Fruit fly (Drosophila melanogaster) whole organism, embryonic: ENCODE measurements around the gene Klp68D.

Experiments
- Asciz ChIP-seq: fragments of 200-800 bp; sonication (Bioruptor generic); optimal IDR thresholded peaks from 2 replicates; lab custom pipeline; 2017; ENCODE audit warnings: missing biosample characterization, mild to moderate bottlenecking, missing genetic modification characterization, missing genetic modification reagents
- CG10462 ChIP-seq: fragments of 200-800 bp; sonication (Bioruptor generic); optimal IDR thresholded peaks from 2 replicates; lab custom pipeline; 2016; ENCODE audit warnings: missing biosample characterization, missing genetic modification characterization
- CG13287 ChIP-seq: fragments of 200-800 bp; sonication (Bioruptor generic); IDR thresholded peaks from 2 replicates; pipeline ENCODE4 v1.3.6; 2022; ENCODE audit warnings: missing biosample characterization, missing genetic modification characterization; ENCODE audit not compliant: partially characterized antibody
- CG13624 ChIP-seq: fragments of 200-800 bp; sonication (Bioruptor generic); optimal IDR thresholded peaks from 2 replicates; lab custom pipeline; 2016; ENCODE audit warnings: missing biosample characterization, missing genetic modification characterization
- CG13894 ChIP-seq: fragments of 200-800 bp; sonication (Bioruptor generic); optimal IDR thresholded peaks from 3 replicates; lab custom pipeline; 2018; ENCODE audit warnings: missing biosample characterization, mild to moderate bottlenecking, missing genetic modification characterization, moderate library complexity
- CG14860 ChIP-seq: fragments of 200-800 bp; sonication (Bioruptor generic); IDR thresholded peaks from 3 replicates; pipeline ENCODE4 v1.3.6; 2022; ENCODE audit warnings: missing biosample characterization, missing genetic modification characterization; ENCODE audit not compliant: partially characterized antibody
- CG15479 ChIP-seq: fragments of 200-800 bp; sonication (Bioruptor generic); optimal IDR thresholded peaks from 3 replicates; lab custom pipeline; 2019; ENCODE audit warnings: missing biosample characterization, mild to moderate bottlenecking, missing genetic modification characterization, moderate library complexity
- CG15601 ChIP-seq: fragments of 200-800 bp; sonication (Bioruptor generic); optimal IDR thresholded peaks from 3 replicates; lab custom pipeline; 2019; ENCODE audit warnings: missing biosample characterization, mild to moderate bottlenecking, missing genetic modification characterization, moderate library complexity
- CG17328 ChIP-seq: fragments of 200-800 bp; sonication (Bioruptor generic); IDR thresholded peaks from 2 replicates; pipeline ENCODE4 v1.3.6; 2022; ENCODE audit warnings: missing biosample characterization, missing genetic modification characterization
- CG17612 ChIP-seq: fragments of 200-800 bp; sonication (Bioruptor generic); IDR thresholded peaks from 2 replicates; pipeline ENCODE4 v1.3.6; 2022; ENCODE audit warnings: missing biosample characterization, missing genetic modification characterization
- CG2202 ChIP-seq: fragments of 200-800 bp; sonication (Bioruptor generic); optimal IDR thresholded peaks from 2 replicates; lab custom pipeline; 2018; ENCODE audit warnings: missing biosample characterization, mild to moderate bottlenecking, missing genetic modification characterization
- CG31388 ChIP-seq: fragments of 200-800 bp; sonication (Bioruptor generic); optimal IDR thresholded peaks from 2 replicates; lab custom pipeline; 2016; ENCODE audit warnings: missing biosample characterization, missing genetic modification characterization
- CG32772 ChIP-seq: fragments of 200-800 bp; sonication (Bioruptor generic); IDR thresholded peaks from 2 replicates; pipeline ENCODE4 v1.3.6; 2022; ENCODE audit warnings: missing biosample characterization, missing genetic modification characterization
- CG4328 ChIP-seq: fragments of 200-800 bp; sonication (Bioruptor generic); optimal IDR thresholded peaks from 3 replicates; lab custom pipeline; 2017; ENCODE audit warnings: missing biosample characterization, missing genetic modification reagents, missing genetic modification characterization
- CG43689 ChIP-seq: fragments of 200-800 bp; sonication (Bioruptor generic); IDR thresholded peaks from 2 replicates; pipeline ENCODE4 v1.3.6; 2022; ENCODE audit warnings: missing biosample characterization, missing genetic modification characterization
- CG6765 ChIP-seq: fragments of 200-800 bp; sonication (Bioruptor generic); optimal IDR thresholded peaks from 3 replicates; lab custom pipeline; 2017; ENCODE audit warnings: missing biosample characterization, mild to moderate bottlenecking, missing genetic modification characterization
- CTCF ChIP-seq: fragments of 200-800 bp; sonication (Bioruptor generic); optimal IDR thresholded peaks from 2 replicates; lab custom pipeline; 2017; ENCODE audit warnings: missing biosample characterization, mild to moderate bottlenecking, missing genetic modification characterization, moderate library complexity
- Dad ChIP-seq: fragments of 200-800 bp; sonication (Bioruptor generic); optimal IDR thresholded peaks from 3 replicates; lab custom pipeline; 2016; ENCODE audit warnings: missing biosample characterization, missing genetic modification characterization
- Gsc ChIP-seq: fragments of 200-800 bp; sonication (Bioruptor generic); IDR thresholded peaks from 2 replicates; pipeline ENCODE4 v1.3.6; 2022; ENCODE audit warnings: missing biosample characterization, missing genetic modification characterization
- HLH4C ChIP-seq: fragments of 200-800 bp; sonication (Bioruptor generic); IDR thresholded peaks from 3 replicates; pipeline ENCODE4 v1.3.6; 2022; ENCODE audit warnings: missing biosample characterization, missing genetic modification characterization; ENCODE audit not compliant: partially characterized antibody
- Hmr ChIP-seq: fragments of 200-800 bp; sonication (Bioruptor generic); optimal IDR thresholded peaks from 3 replicates; lab custom pipeline; 2017; ENCODE audit warnings: mild to moderate bottlenecking, missing biosample characterization, missing genetic modification reagents, missing genetic modification characterization
- Meics ChIP-seq: fragments of 200-800 bp; sonication (Bioruptor generic); optimal IDR thresholded peaks from 2 replicates; lab custom pipeline; 2017; ENCODE audit warnings: missing biosample characterization, mild to moderate bottlenecking, missing genetic modification characterization
- Mes4 ChIP-seq: fragments of 200-800 bp; sonication (Bioruptor generic); optimal IDR thresholded peaks from 2 replicates; lab custom pipeline; 2016; ENCODE audit warnings: missing biosample characterization, missing genetic modification characterization
- Mrtf ChIP-seq: fragments of 200-800 bp; sonication (Bioruptor generic); IDR thresholded peaks from 3 replicates; pipeline ENCODE4 v1.3.6; 2022; ENCODE audit warnings: missing biosample characterization, missing genetic modification characterization
- NC2α ChIP-seq: fragments of 200-800 bp; sonication (Bioruptor generic); optimal IDR thresholded peaks from 2 replicates; lab custom pipeline; 2016; ENCODE audit warnings: missing biosample characterization, missing genetic modification characterization
- Ravus ChIP-seq: fragments of 200-800 bp; sonication (Bioruptor generic); IDR thresholded peaks from 2 replicates; pipeline ENCODE4 v1.3.6; 2022; ENCODE audit warnings: missing biosample characterization, missing genetic modification characterization
- Sin3A ChIP-seq: fragments of >200 bp; optimal IDR thresholded peaks from 2 replicates; lab custom pipeline; 2018
- ab ChIP-seq: fragments of 200-800 bp; sonication (Bioruptor generic); optimal IDR thresholded peaks from 2 replicates; lab custom pipeline; 2016; ENCODE audit warnings: missing biosample characterization, missing genetic modification characterization
- ac ChIP-seq: fragments of 200-800 bp; sonication (Bioruptor generic); optimal IDR thresholded peaks from 3 replicates; lab custom pipeline; 2017; ENCODE audit warnings: missing biosample characterization, mild to moderate bottlenecking, missing genetic modification characterization
- ase ChIP-seq: fragments of 200-800 bp; sonication (Bioruptor generic); IDR thresholded peaks from 3 replicates; pipeline ENCODE4 v1.3.6; 2022; ENCODE audit warnings: missing biosample characterization, missing genetic modification characterization
- bigmax ChIP-seq: fragments of 200-800 bp; sonication (Bioruptor generic); optimal IDR thresholded peaks from 2 replicates; lab custom pipeline; 2018; ENCODE audit warnings: missing biosample characterization, mild to moderate bottlenecking, missing genetic modification characterization
- bowl ChIP-seq: fragments of 200-800 bp; sonication (Bioruptor generic); IDR thresholded peaks from 2 replicates; pipeline ENCODE4 v1.3.6; 2022; ENCODE audit warnings: missing biosample characterization, missing genetic modification characterization
- crp ChIP-seq, 2 experiments: fragments of 200-800 bp; sonication (Bioruptor generic); optimal IDR thresholded peaks; 2 replicates in 1 of 2; 3 replicates in 1 of 2; lab custom pipeline; 2017; ENCODE audit warnings: missing biosample characterization in 2 of 2, missing genetic modification characterization in 2 of 2, mild to moderate bottlenecking in 1 of 2, moderate library complexity in 1 of 2
- fd64A ChIP-seq: fragments of 200-800 bp; sonication (Bioruptor generic); optimal IDR thresholded peaks from 3 replicates; lab custom pipeline; 2018; ENCODE audit warnings: missing biosample characterization, mild to moderate bottlenecking, missing genetic modification characterization
- gce ChIP-seq: fragments of 200-800 bp; sonication (Bioruptor generic); IDR thresholded peaks from 3 replicates; pipeline ENCODE4 v1.3.6; 2022; ENCODE audit warnings: missing biosample characterization, missing genetic modification characterization
- hb ChIP-seq: fragments of 200-800 bp; sonication (Bioruptor generic); IDR thresholded peaks from 3 replicates; pipeline ENCODE4 v1.3.6; 2022; ENCODE audit warnings: missing biosample characterization, missing genetic modification characterization; ENCODE audit not compliant: partially characterized antibody
- hbn ChIP-seq: fragments of 200-800 bp; sonication (Bioruptor generic); IDR thresholded peaks from 2 replicates; pipeline ENCODE4 v1.3.6; 2022; ENCODE audit warnings: missing biosample characterization, missing genetic modification characterization; ENCODE audit not compliant: partially characterized antibody
- maf-S ChIP-seq: fragments of 200-800 bp; sonication (Bioruptor generic); optimal IDR thresholded peaks from 2 replicates; lab custom pipeline; 2016; ENCODE audit warnings: missing biosample characterization, missing genetic modification characterization
- nerfin-2 ChIP-seq: fragments of 200-800 bp; sonication (Bioruptor generic); IDR thresholded peaks from 2 replicates; pipeline ENCODE4 v1.3.6; 2022; ENCODE audit warnings: missing biosample characterization, missing genetic modification characterization; ENCODE audit not compliant: partially characterized antibody
- nom ChIP-seq: fragments of 200-800 bp; sonication (Bioruptor generic); optimal IDR thresholded peaks from 2 replicates; lab custom pipeline; 2017; ENCODE audit warnings: missing biosample characterization, missing genetic modification characterization, mild to moderate bottlenecking, moderate library complexity, missing genetic modification reagents
- oc ChIP-seq: fragments of 200-800 bp; sonication (Bioruptor generic); optimal IDR thresholded peaks from 2 replicates; lab custom pipeline; 2018; ENCODE audit warnings: missing biosample characterization, mild to moderate bottlenecking, missing genetic modification characterization, moderate library complexity
- pan ChIP-seq, 4 experiments: fragments of >200 bp in 3 of 4; fragments of 200-800 bp in 1 of 4; sonication (Bioruptor generic) in 1 of 4; optimal IDR thresholded peaks in 3 of 4; IDR thresholded peaks in 1 of 4; 2 replicates each; pipeline versions ENCODE4 v1.3.6 to Lab custom; 2017 to 2022; ENCODE audit warnings: missing biosample characterization in 2 of 4, missing genetic modification characterization in 2 of 4, mixed read lengths in 1 of 4
- pb ChIP-seq: fragments of 200-800 bp; sonication (Bioruptor generic); optimal IDR thresholded peaks from 3 replicates; lab custom pipeline; 2016; ENCODE audit warnings: missing biosample characterization, missing genetic modification characterization
- peb ChIP-seq: fragments of 200-800 bp; sonication (Bioruptor generic); IDR thresholded peaks from 2 replicates; pipeline ENCODE4 v1.3.6; 2022; ENCODE audit warnings: missing biosample characterization, missing genetic modification characterization
- pho ChIP-seq: fragments of 200-800 bp; sonication (Bioruptor generic); optimal IDR thresholded peaks from 2 replicates; lab custom pipeline; 2016; ENCODE audit warnings: missing biosample characterization, missing genetic modification characterization
- repo ChIP-seq: fragments of 200-800 bp; sonication (Bioruptor generic); optimal IDR thresholded peaks from 2 replicates; lab custom pipeline; 2016; ENCODE audit warnings: missing biosample characterization, missing genetic modification characterization
- sd ChIP-seq: fragments of 200-800 bp; sonication (Bioruptor generic); optimal IDR thresholded peaks from 3 replicates; lab custom pipeline; 2018; ENCODE audit warnings: missing biosample characterization, mild to moderate bottlenecking, missing genetic modification characterization, moderate library complexity
- toy ChIP-seq: fragments of 200-800 bp; sonication (Bioruptor generic); IDR thresholded peaks from 2 replicates; pipeline ENCODE4 v1.3.6; 2022; ENCODE audit warnings: missing biosample characterization, missing genetic modification characterization

Klp68D gene

DNA sequence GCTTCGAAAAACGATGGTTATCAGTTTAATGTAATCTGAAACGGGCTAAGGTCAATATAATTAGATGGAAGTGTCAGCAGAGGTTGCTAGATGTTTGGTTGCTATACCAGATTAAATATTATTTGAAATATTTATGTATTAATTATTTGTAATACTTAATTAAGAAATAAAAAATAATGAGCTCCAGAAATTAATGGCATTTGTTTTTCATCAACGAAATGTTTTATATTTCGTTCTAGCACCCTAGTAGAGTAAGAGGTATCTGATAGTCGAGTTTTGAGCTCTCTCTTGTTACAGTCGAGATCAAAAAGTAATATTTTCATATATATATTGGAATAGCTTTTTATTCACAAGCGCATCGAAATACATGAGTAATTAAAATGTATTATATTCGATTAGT, 6.2 kb downstream of the Klp68D start (continued):
- TF ChIP-seq oc (tag; lab: Kevin White, UChicago) = no peak
- no peak for TF ChIP-seq Ravus (GFP tag; lab: Robert Waterston, UW)
- TF ChIP-seq CG17612 (GFP tag; lab: Robert Waterston, UW) = no peak
- TF ChIP-seq hb = 0 out of 3 replicates have a peak, but pooled peaks have one; percentile 15
- no peak for TF ChIP-seq sd (tag; lab: Kevin White, UChicago)
- peak; percentile 79 for TF ChIP-seq HLH4C (GFP tag; lab: Robert Waterston, UW)
- TF ChIP-seq bigmax (GFP tag; lab: Kevin White, UChicago) = no peak
- TF ChIP-seq nom = no peak
- TF ChIP-seq Hmr = no peak

- TF ChIP-seq CG43689 (no peak), CG4328 (GFP tag; lab: Kevin White, UChicago) (no peak), pb (GFP tag; lab: Kevin White, UChicago) (no peak), ase (GFP tag; lab: Robert Waterston, UW) (no peak), Mes4 (GFP tag; lab: Kevin White, UChicago) (no peak), CG14860 (GFP tag; lab: Robert Waterston, UW) (no peak), Asciz (GFP tag; lab: Kevin White, UChicago) (no peak), CG31388 (GFP tag; lab: Kevin White, UChicago) (no peak), bowl (GFP tag; lab: Robert Waterston, UW) (no peak), CG17328 (GFP tag; lab: Robert Waterston, UW) (no peak), CG13894 (tag; lab: Kevin White, UChicago) (no peak), gce (GFP tag; lab: Robert Waterston, UW) (no peak)
Observed at dm6 chr3L:11814655-11815054, 19.2 kb downstream of the Klp68D start, which contains the start of gene Cubn2. Gene Cubn2 (minus strand): TSS chr3L:11814755.

dm6 chr3L:11815220-11815797, 19.9 kb downstream of the Klp68D start, which contains the start of gene CG14130:
Gene CG14130 (plus strand): TSS chr3L:11815444.
- TF ChIP-seq CG15479 (GFP tag; lab: Kevin White, UChicago) (no peak), CG2202 (tag; lab: Kevin White, UChicago) (no peak), ac (GFP tag; lab: Kevin White, UChicago) (no peak), peb (GFP tag; lab: Robert Waterston, UW) (no peak), CG32772 (GFP tag; lab: Robert Waterston, UW) (no peak), pan (optimal IDR thresholded peaks at IDR 0.05; lab: Kevin White, UChicago) (no peak), pan (GFP tag; optimal IDR thresholded peaks at IDR 0.05 in 1 of 2, IDR thresholded peaks at IDR 0.05 in 1 of 2) (no peak), CG13624 (GFP tag; lab: Kevin White, UChicago) (no peak), NC2α (GFP tag; lab: Kevin White, UChicago) (no peak), CG6765 (GFP tag; lab: Kevin White, UChicago) (no peak), Gsc (no peak), pho (GFP tag; lab: Kevin White, UChicago) (no peak), crp (GFP tag; optimal IDR thresholded peaks at IDR 0.05; lab: Kevin White, UChicago) (peak; percentile 50 to 95), nerfin-2 (peak; percentile 91), Sin3A (lab: Kevin White, UChicago) (peak; percentile 8), toy (GFP tag; lab: Robert Waterston, UW) (no peak), Asciz (GFP tag; lab: Kevin White, UChicago) (no peak), hbn (GFP tag; lab: Robert Waterston, UW) (peak; percentile 94), Meics (no peak), repo (GFP tag; lab: Kevin White, UChicago) (no peak), fd64A (GFP tag; lab: Kevin White, UChicago) (no peak), CG13287 (GFP tag; lab: Robert Waterston, UW) (peak; percentile 98), CG10462 (GFP tag; lab: Kevin White, UChicago) (no peak), Mrtf (GFP tag; lab: Robert Waterston, UW) (no peak), CTCF (GFP tag; lab: Kevin White, UChicago) (peak; percentile 28), ab (GFP tag; lab: Kevin White, UChicago) (no peak), CG15601 (no peak), Dad (GFP tag; lab: Kevin White, UChicago) (no peak), maf-S (GFP tag; lab: Kevin White, UChicago) (no peak)
